Fruit fly (Drosophila melanogaster) whole organism, larva: ENCODE data around the gene Mccc1.

Experiments
- noc ChIP-seq: fragments of 200-800 bp; sonication (Bioruptor generic); optimal IDR thresholded peaks from 3 replicates; lab custom pipeline; 2019; ENCODE audit warnings: missing biosample characterization, mild to moderate bottlenecking, missing genetic modification characterization, moderate library complexity

Mccc1 gene

DNA sequence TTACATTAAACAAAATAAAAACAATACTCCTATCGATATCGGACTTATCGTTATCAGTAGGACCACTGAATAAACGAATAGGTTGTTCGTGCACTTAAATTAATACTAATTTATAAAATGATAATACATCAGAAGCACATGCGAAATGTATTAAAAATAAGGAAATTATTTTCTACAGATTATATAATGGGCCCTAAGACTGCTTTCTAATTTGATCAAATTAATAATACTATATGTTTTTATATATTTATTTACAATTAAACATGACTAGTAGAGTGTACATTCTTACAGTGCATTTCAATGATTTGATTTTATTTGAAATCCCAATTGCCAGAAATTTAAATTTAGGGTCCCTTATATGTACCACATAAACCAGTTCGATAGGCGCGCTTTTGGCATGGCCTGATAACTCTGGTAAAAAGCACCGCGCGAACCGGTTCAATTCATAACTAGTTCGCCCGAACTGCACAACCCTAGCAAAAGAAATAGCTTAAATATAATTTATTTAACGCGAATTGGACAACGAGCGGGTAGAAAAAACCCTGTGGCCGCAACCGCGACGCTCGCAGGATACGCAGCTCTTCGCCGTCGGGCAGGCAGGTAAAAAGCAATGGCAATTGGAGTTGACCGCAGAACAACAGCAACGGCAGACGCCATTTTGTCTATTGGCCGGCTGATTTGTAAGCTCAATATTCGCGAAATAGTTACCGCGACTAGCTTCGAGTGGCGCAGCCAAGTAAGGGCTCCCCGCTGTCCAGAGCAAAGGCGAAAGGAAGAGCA, 16.9 kb downstream of the Mccc1 start, which contains the start of the genes CG2126 and faf:
TSS of gene CG2126 (minus strand) at position 70 of the 780 bp plus-strand sequence.
TSS of gene faf (plus strand) at position 438 of the 780 bp plus-strand sequence.
- TF ChIP-seq noc (tag; lab: Kevin White, UChicago) = peak; percentile 66

dm6 chr3R:31771790-31772576, 21.7 kb downstream of the Mccc1 start, which contains the start of the genes betaGlu and sip3:
betaGlu (minus strand) TSS chr3R:31771848.
sip3 (plus strand) TSS chr3R:31772219.
- no peak for TF ChIP-seq noc (tag; lab: Kevin White, UChicago)

- TF ChIP-seq noc (tag; lab: Kevin White, UChicago) = no peak
Observed at dm6 chr3R:31768198-31768597, 25.5 kb downstream of the Mccc1 start.

DNA sequence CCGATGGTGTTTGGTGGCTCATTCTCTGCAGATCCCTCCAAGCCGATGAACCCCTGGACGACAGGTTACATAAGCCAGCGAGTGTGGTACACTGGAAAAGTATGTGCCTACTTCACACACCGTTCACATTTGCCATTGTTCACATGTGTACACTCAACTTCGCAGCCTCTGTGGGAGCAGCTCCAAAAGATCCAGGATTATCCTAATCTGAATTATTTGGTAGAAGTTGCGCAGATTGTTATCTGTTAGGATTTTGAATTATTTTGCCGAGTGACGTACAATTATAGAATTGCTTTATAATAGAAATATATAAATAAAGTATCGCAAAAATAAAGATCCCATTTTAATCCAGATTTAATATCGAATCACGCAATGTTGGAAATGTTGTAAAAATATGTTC, 26.2 kb downstream of the Mccc1 start:
- TF ChIP-seq noc (tag; lab: Kevin White, UChicago) = no peak

DNA sequence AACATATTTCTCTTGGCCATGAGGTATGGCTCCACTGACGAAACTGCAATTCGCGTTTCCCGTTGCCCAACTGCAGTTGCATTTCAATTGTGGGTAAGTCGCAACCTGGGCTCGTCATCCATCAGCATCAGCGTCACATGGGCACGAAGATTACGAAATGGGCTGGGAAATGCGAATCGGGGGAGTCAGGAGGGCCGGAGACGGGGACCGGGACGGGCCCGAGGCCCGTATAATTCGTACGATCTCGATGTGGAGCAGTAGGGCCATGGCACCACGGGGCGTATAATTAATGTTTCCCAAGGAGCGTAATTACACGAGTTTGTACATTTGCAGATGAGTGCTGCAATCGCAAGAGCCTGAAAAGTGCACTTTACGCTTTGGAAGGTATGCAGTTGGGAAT, 28.6 kb downstream of the Mccc1 start:
- no peak for TF ChIP-seq noc (tag; lab: Kevin White, UChicago)

DNA sequence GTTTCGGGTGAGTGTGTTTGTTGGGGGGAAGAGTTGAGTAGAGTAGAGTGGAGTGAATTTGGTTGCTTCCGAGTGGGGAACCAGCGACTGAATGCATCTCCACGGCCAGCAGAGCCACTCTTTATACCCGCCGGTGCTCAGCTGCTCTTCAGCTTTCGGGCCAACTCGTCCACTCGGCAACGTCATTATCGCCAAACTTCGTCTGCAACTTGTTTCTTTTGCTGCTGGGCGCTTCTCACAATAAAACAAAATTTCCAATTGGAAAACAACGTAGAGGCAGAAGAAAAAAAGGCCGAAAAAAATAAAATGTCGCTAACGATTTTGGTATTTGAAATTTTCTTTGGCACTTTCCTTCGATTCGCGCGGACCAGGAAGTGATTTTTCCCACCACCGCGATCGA, 29.0 kb downstream of the Mccc1 start, which contains the start of gene CG2150:
TSS of gene CG2150 (minus strand) at position 101 of the 400 bp plus-strand sequence.
- no peak for TF ChIP-seq noc (tag; lab: Kevin White, UChicago)

- no peak for TF ChIP-seq noc (tag; lab: Kevin White, UChicago)
Observed at dm6 chr3R:31762672-31763071, 31.0 kb downstream of the Mccc1 start.

dm6 chr3R:31761529-31762009, 32.1 kb downstream of the Mccc1 start, which contains the start of gene Smvt:
Smvt (minus strand) TSS chr3R:31761579.
- TF ChIP-seq noc (tag; lab: Kevin White, UChicago) = peak; percentile 4

- peak; percentile 79 for TF ChIP-seq noc (tag; lab: Kevin White, UChicago)
Observed at dm6 chr3R:31758587-31759167, 35.0 kb downstream of the Mccc1 start, which contains the start of gene CG2187. CG2187 (minus strand) TSS chr3R:31758637.

dm6 chr3R:31754605-31755004, 39.1 kb downstream of the Mccc1 start, which contains the start of gene salt:
salt (minus strand) TSS chr3R:31754705.
- TF ChIP-seq noc (tag; lab: Kevin White, UChicago) = no peak

DNA sequence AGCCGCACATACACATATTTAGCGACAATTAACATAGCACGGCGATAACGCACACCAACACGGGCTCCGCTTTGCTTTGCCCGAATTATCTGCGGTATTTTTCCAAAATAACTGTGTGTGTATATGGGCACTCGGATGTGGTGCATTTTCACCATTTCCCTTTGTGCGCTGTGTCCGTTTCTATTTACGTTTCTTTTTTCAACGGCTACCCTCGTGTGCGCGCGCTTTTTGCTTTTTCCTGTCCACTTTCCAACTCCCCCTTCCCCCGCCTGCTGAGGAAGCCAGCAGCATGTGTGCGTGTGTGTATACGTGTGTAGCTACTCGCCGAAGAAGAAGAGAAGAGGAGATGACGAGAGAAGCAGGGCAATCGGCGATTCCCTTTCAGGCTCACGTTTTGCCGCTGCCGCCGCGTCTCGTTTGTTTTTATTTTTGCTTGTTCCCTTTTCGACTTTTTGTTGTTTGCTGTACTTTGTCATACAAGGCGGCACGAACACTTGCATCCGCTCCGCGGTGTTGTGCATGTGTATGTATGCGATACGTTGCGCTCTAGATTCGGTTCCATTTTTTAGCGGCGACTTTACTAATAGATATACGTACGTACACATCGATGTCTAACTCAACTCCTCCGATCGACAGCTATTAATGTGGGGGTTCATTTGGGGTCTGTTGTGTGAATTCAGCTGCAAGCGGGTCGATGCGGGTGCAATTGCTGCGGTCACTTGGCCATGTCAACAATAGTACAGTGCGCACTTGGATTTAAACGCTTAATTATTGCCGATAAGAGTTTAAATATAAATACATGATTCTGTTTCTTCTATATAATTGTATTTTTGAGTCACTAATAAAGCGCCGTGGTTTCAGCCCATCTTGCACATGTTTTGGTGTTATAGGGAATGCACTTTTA, 45.4 kb downstream of the Mccc1 start:
- TF ChIP-seq noc (tag; lab: Kevin White, UChicago) = peak; percentile 61

- TF ChIP-seq noc (tag; lab: Kevin White, UChicago) = no peak
Observed at dm6 chr3R:31747429-31748048, 46.2 kb downstream of the Mccc1 start, which contains the start of the genes nero and CG1910. nero (minus strand) TSS chr3R:31747558. CG1910 (plus strand) TSS chr3R:31747643.

DNA sequence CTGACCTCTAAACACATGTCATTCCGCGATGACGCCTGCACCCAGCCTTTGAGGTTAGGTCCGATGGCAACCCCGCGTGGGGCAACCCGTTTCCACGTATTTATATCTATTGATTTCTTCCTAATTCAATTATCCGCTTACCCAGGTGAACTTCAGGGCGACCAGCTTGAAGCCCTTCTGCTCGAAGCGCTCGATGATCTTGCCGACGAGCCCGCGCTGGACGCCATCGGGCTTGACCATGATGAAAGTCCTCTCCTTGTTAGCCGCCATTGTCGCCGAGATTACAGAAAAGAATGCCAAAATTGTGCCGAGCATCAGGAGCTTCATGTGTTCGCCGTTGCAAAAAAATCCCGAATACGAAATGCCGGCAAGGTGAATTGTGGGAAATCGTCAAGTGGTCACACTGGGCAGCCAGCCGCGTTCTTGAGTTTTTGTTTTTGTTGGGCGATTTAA, 48.1 kb downstream of the Mccc1 start, which contains the start of gene awd:
TSS of gene awd (minus strand) at position 449 of the 453 bp plus-strand sequence.
- peak; percentile 67 for TF ChIP-seq noc (tag; lab: Kevin White, UChicago)
